Comparison of ENCODE assay signal across 1 worm cellular context in the genomic region with DNA sequence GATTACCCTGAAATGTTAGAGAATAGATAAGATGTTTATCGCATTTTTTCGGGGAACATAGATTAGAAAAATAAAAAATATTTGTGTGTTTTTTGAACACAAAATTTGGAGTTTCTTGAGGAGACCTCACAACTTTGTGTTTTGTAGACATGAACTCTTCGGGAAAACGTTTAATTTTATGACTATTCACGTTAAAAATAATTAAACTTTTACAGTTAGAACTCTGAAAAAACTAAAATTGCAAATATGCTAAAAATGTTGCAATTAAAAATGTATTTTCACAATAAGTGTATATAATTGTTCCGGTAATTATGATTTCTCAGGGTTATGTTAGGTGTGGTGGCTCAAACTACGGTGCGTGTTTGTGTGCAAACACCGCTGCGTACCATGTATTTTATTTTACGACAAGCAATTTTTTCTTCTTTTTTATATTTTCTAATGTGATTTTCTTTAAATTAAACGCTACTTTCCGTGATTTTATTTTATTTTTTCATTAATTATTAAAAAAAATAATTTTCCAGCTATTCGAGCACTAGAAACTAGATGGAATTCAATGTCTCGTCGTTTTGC.
TF ChIP-seq lines count a peak whose summit lies in the region.

Gene F57C2.5, minus strand, starts transcription at position 7 of the 570 bp plus-strand sequence.
Gene spat-1, plus strand, starts transcription at position 520 of the 570 bp plus-strand sequence.

TF ChIP-seq in whole organism, L1 larva, 84 proteins besides CTCF, POLR2A, EP300 and RAD21 (continued from another document):
- TF ChIP-seq tbx-2 (tag; optimal IDR thresholded peaks at IDR 0.05; lab: Kevin White, UChicago) (peak; percentile 71), F16B12.6 (tag; optimal IDR thresholded peaks at IDR 0.05; lab: Kevin White, UChicago) (peak; percentile 84), C16A3.4 (tag; optimal IDR thresholded peaks at IDR 0.05; lab: Kevin White, UChicago) (peak; percentile 88), unc-98 (GFP tag; IDR thresholded peaks at IDR 0.05; lab: Robert Waterston, UW) (peak; percentile 21; the same call in 1 of the 2 replicates), ceh-63 (GFP tag; optimal IDR thresholded peaks at IDR 0.05; lab: Kevin White, UChicago) (no peak), dpl-1 (GFP tag; optimal IDR thresholded peaks at IDR 0.05; lab: Kevin White, UChicago) (peak; percentile 56 to 68 (median 61)), lsy-2 (tag; optimal IDR thresholded peaks at IDR 0.05; lab: Kevin White, UChicago) (peak; percentile 93 to 98), unc-62 (GFP tag; optimal IDR thresholded peaks at IDR 0.05; lab: Kevin White, UChicago) (no peak), nhr-85 (tag; lab: Kevin White, UChicago) (peak; percentile 81), egl-27 (tag; optimal IDR thresholded peaks at IDR 0.05; lab: Kevin White, UChicago) (no peak), fos-1 (tag; optimal IDR thresholded peaks at IDR 0.05; lab: Kevin White, UChicago) (peak; percentile 54), rnt-1 (tag; optimal IDR thresholded peaks at IDR 0.05; lab: Kevin White, UChicago) (no peak), blmp-1 (tag; optimal IDR thresholded peaks at IDR 0.05; lab: Kevin White, UChicago) (peak; percentile 49), nhr-47 (tag; optimal IDR thresholded peaks at IDR 0.05; lab: Kevin White, UChicago) (peak; percentile 75), lin-39 (tag; optimal IDR thresholded peaks at IDR 0.05; lab: Kevin White, UChicago) (no peak), tlp-1 (tag; optimal IDR thresholded peaks at IDR 0.05; lab: Kevin White, UChicago) (no peak), nhr-76 (tag; optimal IDR thresholded peaks at IDR 0.05; lab: Kevin White, UChicago) (no peak), fkh-10 (GFP tag; optimal IDR thresholded peaks at IDR 0.05; lab: Kevin White, UChicago) (no peak), alr-1 (tag; optimal IDR thresholded peaks at IDR 0.05; lab: Kevin White, UChicago; ENCODE audit: borderline replicate concordance) (no peak), grh-1 (GFP tag; IDR thresholded peaks at IDR 0.05; lab: Robert Waterston, UW) (no peak), nhr-237 (tag; optimal IDR thresholded peaks at IDR 0.05; lab: Kevin White, UChicago) (no peak), sptf-1 (tag; optimal IDR thresholded peaks at IDR 0.05; lab: Kevin White, UChicago) (no peak), hlh-17 (GFP tag; optimal IDR thresholded peaks at IDR 0.05; lab: Kevin White, UChicago; ENCODE audit: borderline replicate concordance) (no peak), fkh-8 (tag; optimal IDR thresholded peaks at IDR 0.05; lab: Kevin White, UChicago) (peak; percentile 88), lin-35 (GFP tag; optimal IDR thresholded peaks at IDR 0.05; lab: Kevin White, UChicago) (peak; percentile 60 to 79), nhr-84 (tag; optimal IDR thresholded peaks at IDR 0.05; lab: Kevin White, UChicago) (no peak), efl-1 (optimal IDR thresholded peaks at IDR 0.05; lab: Kevin White, UChicago) (peak; percentile 73), efl-1 (GFP tag; optimal IDR thresholded peaks at IDR 0.05 in 1 of 2; lab: Kevin White, UChicago) (peak; percentile 57 to 93)
